Fruit fly (Drosophila melanogaster): Measurements from ENCODE around the gene CG42637.

Gene CG42637

dm6 chr3L:19694156-19694643 lies 99.2 kb downstream of the CG42637 start (continued):
- TF ChIP-seq CG4707 (GFP tag; optimal IDR thresholded peaks at IDR 0.05) (peak; percentile 8), gsb-n (tag; optimal IDR thresholded peaks at IDR 0.05) (peak; percentile 64), CG2875 (GFP tag; optimal IDR thresholded peaks at IDR 0.05) (peak; percentile 27), Deaf1 (tag; optimal IDR thresholded peaks at IDR 0.05) (peak; percentile 7), vvl (GFP tag; IDR thresholded peaks at IDR 0.05) (peak; percentile 49; the same call in 1 of the 2 replicates), CG17385 (GFP tag; optimal IDR thresholded peaks at IDR 0.05) (no peak), wdn (GFP tag; IDR thresholded peaks at IDR 0.05) (no peak), wek (GFP tag; optimal IDR thresholded peaks at IDR 0.05) (peak; percentile 5), CG1233 (GFP tag; optimal IDR thresholded peaks at IDR 0.05) (peak; percentile 11), dmrt11E (tag; optimal IDR thresholded peaks at IDR 0.05) (peak; percentile 16), dpn (GFP tag; optimal IDR thresholded peaks at IDR 0.05) (no peak), gcm (GFP tag; optimal IDR thresholded peaks at IDR 0.05) (peak; percentile 53), mirr (GFP tag; optimal IDR thresholded peaks at IDR 0.05) (peak; percentile 6), chm (GFP tag; IDR thresholded peaks at IDR 0.05) (peak; percentile 53; the same call in 1 of the 2 replicates), CG18262 (tag; optimal IDR thresholded peaks at IDR 0.05) (peak; percentile 29), Rfx (GFP tag; IDR thresholded peaks at IDR 0.05) (0 out of 2 replicates have a peak, but pooled peaks have one; percentile 21), CrebB (tag; optimal IDR thresholded peaks at IDR 0.05) (peak; percentile 21), CG2116 (GFP tag; optimal IDR thresholded peaks at IDR 0.05) (no peak), run (tag; optimal IDR thresholded peaks at IDR 0.05) (peak; percentile 48), D19A (tag; optimal IDR thresholded peaks at IDR 0.05) (peak; percentile 45), CG3281 (GFP tag; optimal IDR thresholded peaks at IDR 0.05) (no peak), tap (tag; optimal IDR thresholded peaks at IDR 0.05) (no peak), grn (GFP tag; optimal IDR thresholded peaks at IDR 0.05) (peak; percentile 82), kni (GFP tag; optimal IDR thresholded peaks at IDR 0.05) (peak; percentile 79), CG8765 (GFP tag; IDR thresholded peaks at IDR 0.05) (0 out of 2 replicates have a peak, but pooled peaks have one; percentile 16), CG7928 (GFP tag; optimal IDR thresholded peaks at IDR 0.05) (no peak), Blimp-1 (GFP tag; optimal IDR thresholded peaks at IDR 0.05) (peak; percentile 100), CG10959 (GFP tag; IDR thresholded peaks at IDR 0.05) (no peak), jumu (GFP tag; optimal IDR thresholded peaks at IDR 0.05) (no peak), Stat92E (GFP tag; optimal IDR thresholded peaks at IDR 0.05) (peak in 1 of 3 experiments; percentile 51), Fer3 (tag; optimal IDR thresholded peaks at IDR 0.05) (no peak), lola (GFP tag; optimal IDR thresholded peaks at IDR 0.05) (peak in 1 of 3 experiments; percentile 16), her (GFP tag; optimal IDR thresholded peaks at IDR 0.05) (no peak), fd3F (GFP tag; optimal IDR thresholded peaks at IDR 0.05) (no peak), Awh (GFP tag; IDR thresholded peaks at IDR 0.05) (0 out of 2 replicates have a peak, but pooled peaks have one; percentile 33), CG15601 (tag; optimal IDR thresholded peaks at IDR 0.05) (peak; percentile 22), chinmo (GFP tag; IDR thresholded peaks at IDR 0.05; ENCODE audit: partially characterized antibody) (0 out of 4 replicates have a peak, but pooled peaks have one; percentile 69), CG15269 (tag; optimal IDR thresholded peaks at IDR 0.05) (peak; percentile 26), CG9932 (GFP tag; IDR thresholded peaks at IDR 0.05) (no peak), CG1792 (GFP tag; optimal IDR thresholded peaks at IDR 0.05) (no peak), Spps (tag; optimal IDR thresholded peaks at IDR 0.05) (peak; percentile 72), nerfin-1 (tag; optimal IDR thresholded peaks at IDR 0.05) (peak; percentile 4), Drgx (GFP tag; IDR thresholded peaks at IDR 0.05) (0 out of 2 replicates have a peak, but pooled peaks have one; percentile 18), sd (tag; optimal IDR thresholded peaks at IDR 0.05) (peak; percentile 96), CG12744 (GFP tag; optimal IDR thresholded peaks at IDR 0.05) (no peak), CG31441 (GFP tag; IDR thresholded peaks at IDR 0.05) (peak; percentile 33; the same call in 1 of the 2 replicates), CG4404 (GFP tag; IDR thresholded peaks at IDR 0.05) (no peak), Nf-YB (GFP tag; optimal IDR thresholded peaks at IDR 0.05) (no peak), Fer1 (GFP tag; optimal IDR thresholded peaks at IDR 0.05) (no peak)
